Fruit fly (Drosophila melanogaster) ovary, adult (tissue): ENCODE results near the gene mtTFB1.

Source experiments
- CG17801 ChIP-seq: fragments of 200-800 bp; optimal IDR thresholded peaks from 2 replicates; lab custom pipeline; 2019; ENCODE audit warnings: missing biosample characterization, mild to moderate bottlenecking, missing genetic modification characterization, moderate library complexity; ENCODE audit not compliant: partially characterized antibody

The mtTFB1 gene

dm6 chr3L:11701649-11702048, 7.1 kb upstream of the mtTFB1 start:
- TF ChIP-seq CG17801 (GFP tag; lab: Kevin White, UChicago): no peak

DNA sequence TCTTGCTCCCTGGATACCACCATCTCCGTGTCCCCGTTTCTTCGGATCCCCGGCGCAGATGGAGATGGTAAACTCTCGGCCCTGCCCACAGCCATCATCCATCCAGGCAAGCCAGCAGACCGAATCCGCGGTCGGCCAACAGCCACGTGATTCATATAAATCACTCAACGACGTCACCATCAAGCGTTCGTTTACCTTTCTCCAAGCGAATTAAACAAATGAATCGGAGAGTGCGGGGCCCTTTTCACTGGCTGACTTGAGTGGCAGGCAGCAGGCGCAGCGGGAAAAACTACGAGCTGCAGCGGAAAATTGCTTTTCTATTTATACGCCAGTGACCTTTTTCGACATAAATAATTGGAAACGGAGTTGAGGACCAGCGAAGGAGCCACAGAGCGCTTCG, 5.2 kb upstream of the mtTFB1 start:
- no peak for TF ChIP-seq CG17801 (GFP tag; lab: Kevin White, UChicago)

DNA sequence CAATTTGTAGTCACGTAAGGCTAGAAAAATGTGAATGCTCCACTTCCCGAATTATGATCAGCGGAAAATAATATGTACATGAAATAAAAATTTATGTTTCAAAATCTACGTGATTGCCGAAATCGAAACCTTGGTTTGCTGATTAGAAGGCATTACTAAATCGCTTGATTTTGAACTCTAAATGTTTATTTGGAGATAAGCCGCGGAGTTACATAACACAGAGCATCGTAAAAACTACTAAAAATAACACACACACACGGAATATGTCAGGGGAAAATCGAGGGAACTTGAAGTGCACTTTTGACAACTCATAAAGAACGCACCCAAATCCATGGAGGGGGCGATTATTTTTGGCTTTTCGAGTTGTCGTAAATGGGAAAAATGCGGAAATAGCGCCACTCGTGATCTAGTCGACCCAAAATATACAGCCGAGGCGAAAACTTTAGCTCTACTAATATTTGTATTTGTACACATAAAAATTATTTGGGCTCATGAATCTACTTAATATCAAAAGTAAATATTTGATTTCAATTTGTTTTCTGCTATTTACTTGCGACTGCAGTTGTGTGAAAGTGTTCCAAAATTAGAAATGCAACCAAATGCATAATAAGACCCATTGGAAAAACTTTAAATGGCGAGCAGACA, 3.8 kb upstream of the mtTFB1 start:
- no peak for TF ChIP-seq CG17801 (GFP tag; lab: Kevin White, UChicago)

DNA sequence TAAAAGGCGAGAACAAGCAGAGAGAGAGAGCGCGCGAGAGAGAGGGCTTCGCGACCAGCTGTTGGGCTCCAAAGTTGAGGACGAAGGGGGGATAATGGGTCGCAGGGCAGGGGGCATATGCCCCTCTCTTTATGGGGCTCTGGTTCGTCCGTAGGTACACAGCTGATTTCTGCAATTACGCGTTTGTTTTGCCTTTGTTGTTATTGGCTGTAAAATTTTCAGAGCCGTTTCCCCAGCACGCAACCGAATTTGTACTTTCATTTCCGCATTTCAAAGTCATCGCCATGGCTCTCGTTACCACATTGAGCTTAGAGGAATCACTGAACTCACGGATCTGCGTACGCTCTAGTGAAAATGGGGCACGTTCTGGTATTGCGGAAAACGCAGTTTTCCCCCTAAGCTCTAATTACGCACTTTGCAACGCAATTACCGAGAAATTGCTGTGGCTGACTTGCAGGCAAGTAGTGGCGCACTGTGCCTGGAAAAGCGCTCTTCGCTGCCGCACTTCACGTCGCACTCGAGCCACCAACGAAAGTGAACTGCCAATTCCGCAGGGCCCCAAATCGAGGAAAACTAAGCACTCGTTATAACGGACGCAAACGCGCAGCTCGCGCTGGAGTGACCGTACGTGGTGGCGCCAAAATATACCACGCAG, 674 bp upstream of the mtTFB1 start, which contains the start of gene CG11658:
Gene CG11658 (minus strand): TSS at position 576 of the 655 bp plus-strand sequence.
- peak; percentile 7 for TF ChIP-seq CG17801 (GFP tag; lab: Kevin White, UChicago)

DNA sequence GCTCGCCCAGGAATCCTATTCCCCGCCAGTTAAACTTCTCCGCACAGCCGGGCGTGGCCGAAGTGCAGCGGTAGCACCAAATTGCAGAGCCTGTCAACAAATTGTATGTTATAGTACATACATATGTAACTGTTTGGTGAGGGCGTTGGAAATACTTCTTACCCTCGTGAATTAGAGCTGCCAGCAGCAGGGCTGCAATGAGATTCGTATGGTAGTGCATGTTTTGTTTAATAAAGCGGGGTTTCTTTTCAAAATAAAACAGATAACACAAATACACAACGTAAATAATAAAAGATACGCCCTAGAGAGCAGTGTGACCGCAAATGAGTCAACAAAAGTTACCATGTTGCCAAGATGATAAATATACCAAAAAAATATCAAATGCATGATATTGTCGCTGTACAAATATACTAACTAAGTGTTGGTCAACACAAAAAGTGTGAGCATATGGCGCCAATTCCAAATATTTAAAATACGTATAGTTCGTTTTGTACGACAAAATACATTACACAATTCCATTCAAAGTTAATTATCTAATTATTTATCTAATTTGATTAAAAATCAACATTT, 2.4 kb downstream of the mtTFB1 start, which contains the start of gene crim:
Gene crim (minus strand): TSS at position 328 of the 570 bp plus-strand sequence.
- TF ChIP-seq CG17801 (GFP tag; lab: Kevin White, UChicago): no peak

dm6 chr3L:11711789-11712188, 3.0 kb downstream of the mtTFB1 start:
- no peak for TF ChIP-seq CG17801 (GFP tag; lab: Kevin White, UChicago)

dm6 chr3L:11712839-11713238, 4.1 kb downstream of the mtTFB1 start:
- TF ChIP-seq CG17801 (GFP tag; lab: Kevin White, UChicago): no peak

- TF ChIP-seq CG17801 (GFP tag; lab: Kevin White, UChicago): no peak
These were observed 6.4 kb downstream of the mtTFB1 start, which contains the start of gene CG14132 for dm6 chr3L:11715187-11715586. Gene CG14132 (minus strand): TSS chr3L:11715285.

- no peak for TF ChIP-seq CG17801 (GFP tag; lab: Kevin White, UChicago)
These were observed 7.6 kb downstream of the mtTFB1 start for dm6 chr3L:11716347-11716746.

- TF ChIP-seq CG17801 (GFP tag; lab: Kevin White, UChicago): no peak
These were observed 8.1 kb downstream of the mtTFB1 start for dm6 chr3L:11716899-11717298.

- no peak for TF ChIP-seq CG17801 (GFP tag; lab: Kevin White, UChicago)
These were observed 8.5 kb downstream of the mtTFB1 start for dm6 chr3L:11717300-11717699.

- no peak for TF ChIP-seq CG17801 (GFP tag; lab: Kevin White, UChicago)
These were observed 9.2 kb downstream of the mtTFB1 start for dm6 chr3L:11717993-11718392.

dm6 chr3L:11720780-11721179, 12.0 kb downstream of the mtTFB1 start, which contains the start of gene Bmcp:
Gene Bmcp (plus strand): TSS chr3L:11720934.
- TF ChIP-seq CG17801 (GFP tag; lab: Kevin White, UChicago): peak; percentile 51

dm6 chr3L:11721498-11721946, 12.7 kb downstream of the mtTFB1 start:
- peak; percentile 18 for TF ChIP-seq CG17801 (GFP tag; lab: Kevin White, UChicago)

- TF ChIP-seq CG17801 (GFP tag; lab: Kevin White, UChicago): no peak
These were observed 19.4 kb downstream of the mtTFB1 start, which contains the start of gene sunn for dm6 chr3L:11728147-11728546. Gene sunn (plus strand): TSS chr3L:11728348.
